Fruit fly (Drosophila melanogaster): ENCODE results near the gene CG15258.

Gene CG15258

dm6 chr2L:15404540-15404939, 43.1 kb upstream of the CG15258 start:
- TF ChIP-seq CG6689 (GFP tag; IDR thresholded peaks at IDR 0.05) (0 out of 2 replicates have a peak, but pooled peaks have one; percentile 14), zfh1 (GFP tag; IDR thresholded peaks at IDR 0.05) (0 out of 3 replicates have a peak, but pooled peaks have one; percentile 8), Nf-YA (GFP tag; IDR thresholded peaks at IDR 0.05) (no peak)

dm6 chr2L:15401860-15402259, 40.4 kb upstream of the CG15258 start:
- TF ChIP-seq dimm (GFP tag; IDR thresholded peaks at IDR 0.05), result no peak
- TF ChIP-seq pzg (GFP tag; optimal IDR thresholded peaks at IDR 0.05), result no peak
- TF ChIP-seq ash1 (GFP tag; optimal IDR thresholded peaks at IDR 0.05), result no peak
- no peak for TF ChIP-seq CG8765 (GFP tag; IDR thresholded peaks at IDR 0.05)
- TF ChIP-seq pros (GFP tag; optimal IDR thresholded peaks at IDR 0.05), result no peak
- TF ChIP-seq Mes4 (GFP tag; optimal IDR thresholded peaks at IDR 0.05), result no peak
- TF ChIP-seq wek (GFP tag; optimal IDR thresholded peaks at IDR 0.05), result no peak
- no peak for TF ChIP-seq CG14667 (GFP tag; IDR thresholded peaks at IDR 0.05)
- no peak for TF ChIP-seq Gsc (GFP tag; IDR thresholded peaks at IDR 0.05)
- TF ChIP-seq CG3407 (GFP tag; optimal IDR thresholded peaks at IDR 0.05), result no peak
- no peak for TF ChIP-seq Hand (GFP tag; optimal IDR thresholded peaks at IDR 0.05)
- peak; percentile 1 for TF ChIP-seq dmrt99B (tag; optimal IDR thresholded peaks at IDR 0.05)
- TF ChIP-seq zf30C (GFP tag; optimal IDR thresholded peaks at IDR 0.05), result no peak
- no peak for TF ChIP-seq cad (GFP tag; optimal IDR thresholded peaks at IDR 0.05)
- no peak for TF ChIP-seq ems (GFP tag; optimal IDR thresholded peaks at IDR 0.05)
- no peak for TF ChIP-seq CG1647 (GFP tag; optimal IDR thresholded peaks at IDR 0.05)
- TF ChIP-seq pho (GFP tag; optimal IDR thresholded peaks at IDR 0.05), result no peak
- TF ChIP-seq CG6765 (GFP tag; optimal IDR thresholded peaks at IDR 0.05), result no peak
- no peak for TF ChIP-seq inv (GFP tag; IDR thresholded peaks at IDR 0.05; ENCODE audit: partially characterized antibody)
- no peak for TF ChIP-seq CG10321 (GFP tag; IDR thresholded peaks at IDR 0.05)
- TF ChIP-seq CG18619 (GFP tag; optimal IDR thresholded peaks at IDR 0.05), result no peak
- no peak for TF ChIP-seq ATbp (GFP tag; optimal IDR thresholded peaks at IDR 0.05)
- TF ChIP-seq sisA (GFP tag; IDR thresholded peaks at IDR 0.05), result no peak
- no peak for TF ChIP-seq BtbVII (GFP tag; optimal IDR thresholded peaks at IDR 0.05)
- TF ChIP-seq CG10654 (GFP tag; optimal IDR thresholded peaks at IDR 0.05), result no peak
- TF ChIP-seq chn (GFP tag; optimal IDR thresholded peaks at IDR 0.05), result no peak
- TF ChIP-seq CG6654 (GFP tag; optimal IDR thresholded peaks at IDR 0.05), result no peak
- no peak for TF ChIP-seq CkIIα-i1 (GFP tag; IDR thresholded peaks at IDR 0.05)
- TF ChIP-seq prd (optimal IDR thresholded peaks at IDR 0.05), result no peak
- TF ChIP-seq prd (GFP tag; IDR thresholded peaks at IDR 0.05), result peak; percentile 9; the same call in 1 of the 3 replicates
- TF ChIP-seq CG15073 (GFP tag; optimal IDR thresholded peaks at IDR 0.05), result no peak
- TF ChIP-seq CG7357 (GFP tag; IDR thresholded peaks at IDR 0.05), result 0 out of 3 replicates have a peak, but pooled peaks have one; percentile 9
- TF ChIP-seq sqz (GFP tag; optimal IDR thresholded peaks at IDR 0.05), result peak; percentile 65
- TF ChIP-seq Atf6 (GFP tag; IDR thresholded peaks at IDR 0.05), result no peak
- TF ChIP-seq MBD-R2 (GFP tag; IDR thresholded peaks at IDR 0.05), result no peak
- no peak for TF ChIP-seq Side (GFP tag; optimal IDR thresholded peaks at IDR 0.05)
- TF ChIP-seq Ada2b (GFP tag; IDR thresholded peaks at IDR 0.05), result no peak

- no peak for TF ChIP-seq CG17359 (tag; optimal IDR thresholded peaks at IDR 0.05)
- no peak for TF ChIP-seq br (optimal IDR thresholded peaks at IDR 0.05)
- peak; percentile 9 for TF ChIP-seq Med (GFP tag)
- no peak for TF ChIP-seq Elba2 (GFP tag; optimal IDR thresholded peaks at IDR 0.05)
- peak; percentile 67 for TF ChIP-seq Nf-YC (tag; optimal IDR thresholded peaks at IDR 0.05)
- TF ChIP-seq gsb-n (tag; optimal IDR thresholded peaks at IDR 0.05), result peak; percentile 29
- no peak for TF ChIP-seq CG10462 (GFP tag; optimal IDR thresholded peaks at IDR 0.05)
- TF ChIP-seq sc (optimal IDR thresholded peaks at IDR 0.05), result no peak
- no peak for TF ChIP-seq sc (GFP tag; optimal IDR thresholded peaks at IDR 0.05)
- TF ChIP-seq Hand (GFP tag; optimal IDR thresholded peaks at IDR 0.05), result no peak
- TF ChIP-seq CG7357 (GFP tag; IDR thresholded peaks at IDR 0.05), result no peak
- no peak for TF ChIP-seq CG43689 (GFP tag; IDR thresholded peaks at IDR 0.05)
- peak; percentile 21 for TF ChIP-seq sd (tag; optimal IDR thresholded peaks at IDR 0.05)
- TF ChIP-seq pb (GFP tag; optimal IDR thresholded peaks at IDR 0.05), result no peak
- TF ChIP-seq ci (GFP tag; IDR thresholded peaks at IDR 0.05), result no peak
Observed at dm6 chr2L:15400306-15400851, 39.0 kb upstream of the CG15258 start.
